Fruit fly (Drosophila melanogaster): ENCODE results near the gene Mayo.

DNA sequence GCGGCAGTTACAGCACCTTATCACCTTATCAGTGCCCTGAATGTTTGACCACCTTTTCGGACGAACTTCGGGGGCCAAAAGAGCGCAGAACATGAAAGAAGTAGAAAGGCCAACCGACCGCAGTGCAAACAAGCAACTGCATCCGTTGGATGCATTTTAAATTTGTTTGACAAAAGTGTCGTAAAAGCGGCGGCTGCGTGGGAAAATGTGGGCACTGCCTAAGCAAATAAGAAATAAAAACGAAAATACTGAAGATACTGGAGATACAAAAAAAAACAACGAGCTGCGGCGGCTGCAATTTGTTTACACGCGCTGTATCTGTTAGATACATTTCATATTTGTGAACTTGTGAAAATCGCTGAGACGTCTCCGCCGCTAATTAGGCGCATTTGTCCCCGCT, 38.3 kb downstream of the Mayo start:
- TF ChIP-seq Hr4 (GFP tag; optimal IDR thresholded peaks at IDR 0.05) (no peak), lz (GFP tag; optimal IDR thresholded peaks at IDR 0.05) (no peak), Eip93F (GFP tag; optimal IDR thresholded peaks at IDR 0.05) (no peak), CG6854 (GFP tag; optimal IDR thresholded peaks at IDR 0.05) (no peak), net (GFP tag; optimal IDR thresholded peaks at IDR 0.05) (no peak), CG3032 (tag; optimal IDR thresholded peaks at IDR 0.05) (no peak), acj6 (GFP tag; optimal IDR thresholded peaks at IDR 0.05) (no peak)

Measured in whole organism, prepupa.